Fruit fly (Drosophila melanogaster) whole organism, embryonic: Measurements from ENCODE around the gene CAH7.

Experiments
- Antp ChIP-seq: fragments of 200-800 bp; sonication (Bioruptor generic); optimal IDR thresholded peaks from 3 replicates; lab custom pipeline; 2016; ENCODE audit warnings: missing biosample characterization, missing genetic modification characterization
- Atf-2 ChIP-seq: fragments of 200-800 bp; sonication (Bioruptor generic); optimal IDR thresholded peaks from 2 replicates; lab custom pipeline; 2016; ENCODE audit warnings: missing biosample characterization, missing genetic modification characterization
- CG13894 ChIP-seq: fragments of 200-800 bp; sonication (Bioruptor generic); optimal IDR thresholded peaks from 3 replicates; lab custom pipeline; 2018; ENCODE audit warnings: missing biosample characterization, mild to moderate bottlenecking, missing genetic modification characterization, moderate library complexity
- CG15479 ChIP-seq: fragments of 200-800 bp; sonication (Bioruptor generic); optimal IDR thresholded peaks from 3 replicates; lab custom pipeline; 2019; ENCODE audit warnings: missing biosample characterization, mild to moderate bottlenecking, missing genetic modification characterization, moderate library complexity
- CG1647 ChIP-seq: fragments of 200-800 bp; sonication (Bioruptor generic); optimal IDR thresholded peaks from 3 replicates; lab custom pipeline; 2016; ENCODE audit warnings: missing biosample characterization, missing genetic modification characterization
- CG17186 ChIP-seq: fragments of 200-800 bp; sonication (Bioruptor generic); optimal IDR thresholded peaks from 3 replicates; lab custom pipeline; 2017; ENCODE audit warnings: missing biosample characterization, missing genetic modification reagents, missing genetic modification characterization
- CG17568 ChIP-seq: fragments of 200-800 bp; sonication (Bioruptor generic); optimal IDR thresholded peaks from 2 replicates; lab custom pipeline; 2018; ENCODE audit warnings: missing biosample characterization, mild to moderate bottlenecking, missing genetic modification characterization, moderate library complexity
- CG2712 ChIP-seq: fragments of 200-800 bp; optimal IDR thresholded peaks from 3 replicates; lab custom pipeline; 2019; ENCODE audit warnings: missing biosample characterization, mild to moderate bottlenecking, missing genetic modification characterization, moderate library complexity
- CG2889 ChIP-seq: fragments of 200-800 bp; sonication (Bioruptor generic); IDR thresholded peaks from 3 replicates; pipeline ENCODE4 v1.3.6; 2022; ENCODE audit warnings: missing biosample characterization, missing genetic modification characterization
- CG30403 ChIP-seq: fragments of 200-800 bp; sonication (Bioruptor generic); optimal IDR thresholded peaks from 3 replicates; lab custom pipeline; 2016; ENCODE audit warnings: missing biosample characterization, missing genetic modification characterization
- CG31441 ChIP-seq: fragments of 200-800 bp; sonication (Bioruptor generic); IDR thresholded peaks from 2 replicates; pipeline ENCODE4 v1.3.6; 2022; ENCODE audit warnings: missing biosample characterization, missing genetic modification characterization
- CG3163 ChIP-seq: fragments of 200-800 bp; sonication (Bioruptor generic); optimal IDR thresholded peaks from 3 replicates; lab custom pipeline; 2016; ENCODE audit warnings: missing biosample characterization, missing genetic modification characterization
- CG3847 ChIP-seq: fragments of 200-800 bp; sonication (Bioruptor generic); IDR thresholded peaks from 2 replicates; pipeline ENCODE4 v1.3.6; 2022; ENCODE audit warnings: missing biosample characterization, missing genetic modification characterization
- CG4617 ChIP-seq: fragments of 200-800 bp; sonication (Bioruptor generic); optimal IDR thresholded peaks from 3 replicates; lab custom pipeline; 2016; ENCODE audit warnings: missing biosample characterization, missing genetic modification characterization, borderline replicate concordance
- CG4730 ChIP-seq: fragments of 200-800 bp; sonication (Bioruptor generic); IDR thresholded peaks from 2 replicates; pipeline ENCODE4 v1.3.6; 2022; ENCODE audit warnings: missing biosample characterization, missing genetic modification characterization
- CG4854 ChIP-seq: fragments of 200-800 bp; sonication (Bioruptor generic); optimal IDR thresholded peaks from 2 replicates; lab custom pipeline; 2016; ENCODE audit warnings: missing biosample characterization, missing genetic modification characterization, inconsistent platforms
- CG9817 ChIP-seq: fragments of 200-800 bp; sonication (Bioruptor generic); optimal IDR thresholded peaks from 2 replicates; lab custom pipeline; 2018; ENCODE audit warnings: missing biosample characterization, mild to moderate bottlenecking, missing genetic modification characterization, moderate library complexity
- CHES-1-like ChIP-seq: fragments of 200-800 bp; sonication (Bioruptor generic); optimal IDR thresholded peaks from 2 replicates; lab custom pipeline; 2016; ENCODE audit warnings: missing biosample characterization, missing genetic modification characterization
- D19A ChIP-seq: fragments of 200-800 bp; optimal IDR thresholded peaks from 3 replicates; lab custom pipeline; 2019; ENCODE audit warnings: missing biosample characterization, mild to moderate bottlenecking, missing genetic modification characterization, moderate library complexity
- Dbx ChIP-seq: fragments of 200-800 bp; sonication (Bioruptor generic); IDR thresholded peaks from 3 replicates; pipeline ENCODE4 v1.3.6; 2022; ENCODE audit warnings: missing biosample characterization, missing genetic modification characterization
- Doc2 ChIP-seq: fragments of 200-800 bp; sonication (Bioruptor generic); IDR thresholded peaks from 2 replicates; pipeline ENCODE4 v1.3.6; 2022; ENCODE audit warnings: missing biosample characterization, missing genetic modification characterization
- Dp ChIP-seq: fragments of 200-800 bp; sonication (Bioruptor generic); optimal IDR thresholded peaks from 2 replicates; lab custom pipeline; 2018; ENCODE audit warnings: missing biosample characterization, mild to moderate bottlenecking, missing genetic modification characterization, moderate library complexity
- Elba2 ChIP-seq: fragments of 200-800 bp; sonication (Bioruptor generic); optimal IDR thresholded peaks from 3 replicates; lab custom pipeline; 2016; ENCODE audit warnings: missing biosample characterization, missing genetic modification characterization
- HLH54F ChIP-seq: fragments of 200-800 bp; sonication (Bioruptor generic); optimal IDR thresholded peaks from 3 replicates; lab custom pipeline; 2016; ENCODE audit warnings: missing biosample characterization, missing genetic modification characterization
- Hmr ChIP-seq: fragments of 200-800 bp; sonication (Bioruptor generic); optimal IDR thresholded peaks from 3 replicates; lab custom pipeline; 2017; ENCODE audit warnings: mild to moderate bottlenecking, missing biosample characterization, missing genetic modification reagents, missing genetic modification characterization
- MESR4 ChIP-seq: fragments of 200-800 bp; sonication (Bioruptor generic); optimal IDR thresholded peaks from 2 replicates; lab custom pipeline; 2018; ENCODE audit warnings: missing biosample characterization, mild to moderate bottlenecking, missing genetic modification characterization, moderate library complexity
- Nf-YC ChIP-seq: fragments of 200-800 bp; optimal IDR thresholded peaks from 3 replicates; lab custom pipeline; 2019; ENCODE audit warnings: missing biosample characterization, mild to moderate bottlenecking, missing genetic modification characterization, moderate library complexity
- Oli ChIP-seq: fragments of 200-800 bp; sonication (Bioruptor generic); optimal IDR thresholded peaks from 2 replicates; lab custom pipeline; 2018; ENCODE audit warnings: missing biosample characterization, mild to moderate bottlenecking, missing genetic modification characterization, moderate library complexity
- Sox102F ChIP-seq: fragments of 200-800 bp; sonication (Bioruptor generic); optimal IDR thresholded peaks from 2 replicates; lab custom pipeline; 2018; ENCODE audit warnings: missing biosample characterization, mild to moderate bottlenecking, missing genetic modification characterization, moderate library complexity
- Tbp ChIP-seq: fragments of >200 bp; optimal IDR thresholded peaks from 2 replicates; lab custom pipeline; 2018; ENCODE audit warnings: missing biosample characterization, missing genetic modification characterization
- Xbp1 ChIP-seq: fragments of 200-800 bp; sonication (Bioruptor generic); optimal IDR thresholded peaks from 3 replicates; lab custom pipeline; 2016; ENCODE audit warnings: missing biosample characterization, mild to moderate bottlenecking, missing genetic modification characterization
- YL-1 ChIP-seq: fragments of 200-800 bp; sonication (Bioruptor generic); optimal IDR thresholded peaks from 3 replicates; lab custom pipeline; 2017; ENCODE audit warnings: missing biosample characterization, mild to moderate bottlenecking, missing genetic modification characterization
- btn ChIP-seq: fragments of 200-800 bp; sonication (Bioruptor generic); optimal IDR thresholded peaks from 2 replicates; lab custom pipeline; 2016; ENCODE audit warnings: missing biosample characterization, missing genetic modification characterization
- danr ChIP-seq: fragments of 200-800 bp; sonication (Bioruptor generic); IDR thresholded peaks from 2 replicates; pipeline ENCODE4 v1.3.6; 2022; ENCODE audit warnings: missing biosample characterization, missing genetic modification characterization
- dysf ChIP-seq: fragments of 200-800 bp; sonication (Bioruptor generic); IDR thresholded peaks from 3 replicates; pipeline ENCODE4 v1.3.6; 2022; ENCODE audit warnings: missing biosample characterization, missing genetic modification characterization
- emc ChIP-seq: fragments of 200-800 bp; sonication (Bioruptor generic); optimal IDR thresholded peaks from 2 replicates; lab custom pipeline; 2016; ENCODE audit warnings: missing biosample characterization, missing genetic modification characterization
- ems ChIP-seq: fragments of 200-800 bp; sonication (Bioruptor generic); optimal IDR thresholded peaks from 3 replicates; lab custom pipeline; 2016; ENCODE audit warnings: missing biosample characterization, missing genetic modification characterization
- esg ChIP-seq: fragments of 200-800 bp; sonication (Bioruptor generic); conservative IDR thresholded peaks from 2 replicates; pipeline ENCODE4 v1.3.6; 2022; ENCODE audit warnings: missing biosample characterization, missing genetic modification characterization
- fd3F ChIP-seq: fragments of 200-800 bp; sonication (Bioruptor generic); optimal IDR thresholded peaks from 2 replicates; lab custom pipeline; 2018; ENCODE audit warnings: missing biosample characterization, mild to moderate bottlenecking, missing genetic modification characterization, moderate library complexity
- fru ChIP-seq: fragments of >200 bp; optimal IDR thresholded peaks from 2 replicates; lab custom pipeline; 2017
- gro ChIP-seq: fragments of 200-800 bp; sonication (Bioruptor generic); optimal IDR thresholded peaks from 2 replicates; lab custom pipeline; 2016; ENCODE audit warnings: missing biosample characterization, missing genetic modification characterization
- h ChIP-seq: fragments of >200 bp; optimal IDR thresholded peaks from 2 replicates; lab custom pipeline; 2017
- inv ChIP-seq: fragments of 200-800 bp; sonication (Bioruptor generic); IDR thresholded peaks from 2 replicates; pipeline ENCODE4 v1.3.6; 2022; ENCODE audit warnings: missing biosample characterization, missing genetic modification characterization; ENCODE audit not compliant: partially characterized antibody
- jing ChIP-seq: fragments of 200-800 bp; sonication (Bioruptor generic); optimal IDR thresholded peaks from 2 replicates; lab custom pipeline; 2018; ENCODE audit warnings: missing biosample characterization, mild to moderate bottlenecking, missing genetic modification characterization
- lilli ChIP-seq: fragments of 200-800 bp; sonication (Bioruptor generic); optimal IDR thresholded peaks from 3 replicates; lab custom pipeline; 2016; ENCODE audit warnings: missing biosample characterization, missing genetic modification characterization
- maf-S ChIP-seq: fragments of 200-800 bp; sonication (Bioruptor generic); optimal IDR thresholded peaks from 2 replicates; lab custom pipeline; 2016; ENCODE audit warnings: missing biosample characterization, missing genetic modification characterization
- nom ChIP-seq: fragments of 200-800 bp; sonication (Bioruptor generic); optimal IDR thresholded peaks from 2 replicates; lab custom pipeline; 2017; ENCODE audit warnings: missing biosample characterization, missing genetic modification characterization, mild to moderate bottlenecking, moderate library complexity, missing genetic modification reagents
- pzg ChIP-seq: fragments of 200-800 bp; sonication (Bioruptor generic); optimal IDR thresholded peaks from 3 replicates; lab custom pipeline; 2018; ENCODE audit warnings: missing biosample characterization, mild to moderate bottlenecking, missing genetic modification characterization, moderate library complexity
- seq ChIP-seq: fragments of 200-800 bp; sonication (Bioruptor generic); IDR thresholded peaks from 2 replicates; pipeline ENCODE4 v1.3.6; 2022; ENCODE audit warnings: missing biosample characterization, missing genetic modification characterization
- sisA ChIP-seq: fragments of 200-800 bp; sonication (Bioruptor generic); IDR thresholded peaks from 2 replicates; pipeline ENCODE4 v1.3.6; 2022; ENCODE audit warnings: missing biosample characterization, missing genetic modification characterization
- unc-4 ChIP-seq: fragments of 200-800 bp; sonication (Bioruptor generic); IDR thresholded peaks from 2 replicates; pipeline ENCODE4 v1.3.6; 2022; ENCODE audit warnings: missing biosample characterization, missing genetic modification characterization; ENCODE audit not compliant: partially characterized antibody
- usp ChIP-seq: fragments of >200 bp; optimal IDR thresholded peaks from 2 replicates; lab custom pipeline; 2017; ENCODE audit warnings: missing biosample characterization, missing genetic modification characterization
- vfl ChIP-seq: fragments of 200-800 bp; sonication (Bioruptor generic); optimal IDR thresholded peaks from 2 replicates; lab custom pipeline; 2016; ENCODE audit warnings: missing biosample characterization, missing genetic modification characterization

The CAH7 gene

DNA sequence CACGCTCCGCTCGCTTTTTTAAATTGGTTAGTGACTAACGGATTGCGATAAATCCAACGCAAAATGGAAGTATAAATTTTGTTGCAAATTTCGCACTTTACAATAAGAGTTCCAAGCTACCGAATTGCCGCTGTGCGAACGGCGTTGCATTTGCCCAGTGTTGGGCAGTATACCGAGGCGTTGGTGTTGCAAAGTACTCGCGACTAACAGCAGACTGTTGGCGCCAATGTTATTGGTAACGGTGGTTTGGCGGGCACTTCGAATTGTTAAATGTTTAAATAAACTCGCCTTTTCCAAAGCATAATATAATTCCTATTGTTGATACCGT is 22.3 kb downstream of the CAH7 start (continued):
- peak; percentile 7 for TF ChIP-seq vfl
- no peak for TF ChIP-seq CG31441 (GFP tag; lab: Robert Waterston, UW)
- peak; percentile 23 for TF ChIP-seq ems (GFP tag; lab: Kevin White, UChicago)
- peak; percentile 65 for TF ChIP-seq CHES-1-like (GFP tag; lab: Kevin White, UChicago)
- no peak for TF ChIP-seq CG2889
- TF ChIP-seq Dp (GFP tag; lab: Kevin White, UChicago): peak; percentile 93
- no peak for TF ChIP-seq Tbp (GFP tag; lab: Kevin White, UChicago)
- TF ChIP-seq btn: no peak
- TF ChIP-seq CG1647 (GFP tag; lab: Kevin White, UChicago): peak; percentile 49
- TF ChIP-seq CG17186 (GFP tag; lab: Kevin White, UChicago): peak; percentile 54
- TF ChIP-seq Antp (GFP tag; lab: Kevin White, UChicago): peak; percentile 34
- no peak for TF ChIP-seq Oli (tag; lab: Kevin White, UChicago)
- 0 out of 3 replicates have a peak, but pooled peaks have one; percentile 27 for TF ChIP-seq dysf (GFP tag; lab: Robert Waterston, UW)
- peak; percentile 66 for TF ChIP-seq Elba2 (GFP tag; lab: Kevin White, UChicago)
- no peak for TF ChIP-seq danr (GFP tag; lab: Robert Waterston, UW)
- TF ChIP-seq Dbx (GFP tag; lab: Robert Waterston, UW): peak; percentile 51; the same call in 2 of the 3 replicates
- TF ChIP-seq maf-S (GFP tag; lab: Kevin White, UChicago): peak; percentile 33
- no peak for TF ChIP-seq emc (GFP tag; lab: Kevin White, UChicago)
- peak; percentile 18 for TF ChIP-seq CG9817 (tag; lab: Kevin White, UChicago)
- peak; percentile 6 for TF ChIP-seq CG13894 (tag; lab: Kevin White, UChicago)
- peak; percentile 64 for TF ChIP-seq HLH54F (GFP tag; lab: Kevin White, UChicago)
- no peak for TF ChIP-seq fd3F (GFP tag; lab: Kevin White, UChicago)
- TF ChIP-seq usp (GFP tag; lab: Kevin White, UChicago): no peak
- TF ChIP-seq nom (GFP tag; lab: Kevin White, UChicago): peak; percentile 17
- TF ChIP-seq esg (GFP tag; lab: Robert Waterston, UW): no peak
- TF ChIP-seq Sox102F (GFP tag; lab: Kevin White, UChicago): no peak
- TF ChIP-seq gro: peak; percentile 66
- peak; percentile 57 for TF ChIP-seq lilli (GFP tag; lab: Kevin White, UChicago)
- TF ChIP-seq CG2712: no peak
- no peak for TF ChIP-seq sisA (GFP tag; lab: Robert Waterston, UW)
- TF ChIP-seq CG4617 (GFP tag; lab: Kevin White, UChicago): peak; percentile 70
- TF ChIP-seq unc-4: 0 out of 2 replicates have a peak, but pooled peaks have one; percentile 18
- peak; percentile 7 for TF ChIP-seq CG4854 (GFP tag; lab: Kevin White, UChicago)
- no peak for TF ChIP-seq D19A (tag; lab: Kevin White, UChicago)
- no peak for TF ChIP-seq CG17568
- peak; percentile 16 for TF ChIP-seq YL-1
- TF ChIP-seq Atf-2 (GFP tag; lab: Kevin White, UChicago): no peak
- TF ChIP-seq Doc2 (GFP tag; lab: Robert Waterston, UW): no peak
- TF ChIP-seq Hmr: peak; percentile 59
- no peak for TF ChIP-seq inv (GFP tag; lab: Robert Waterston, UW)
- TF ChIP-seq seq (GFP tag; lab: Robert Waterston, UW): no peak
- TF ChIP-seq Nf-YC: no peak
- peak; percentile 39 for TF ChIP-seq MESR4 (GFP tag; lab: Kevin White, UChicago)
- no peak for TF ChIP-seq fru (lab: Kevin White, UChicago)
- no peak for TF ChIP-seq h (lab: Kevin White, UChicago)
- TF ChIP-seq CG3163: peak; percentile 52
- no peak for TF ChIP-seq CG4730 (GFP tag; lab: Robert Waterston, UW)
- TF ChIP-seq CG15479 (GFP tag; lab: Kevin White, UChicago): peak; percentile 48
- TF ChIP-seq jing (GFP tag; lab: Kevin White, UChicago): no peak
- TF ChIP-seq Xbp1 (GFP tag; lab: Kevin White, UChicago): peak; percentile 40
- peak; percentile 44 for TF ChIP-seq CG30403 (GFP tag; lab: Kevin White, UChicago)
- peak; percentile 88 for TF ChIP-seq pzg
- TF ChIP-seq CG3847 (GFP tag; lab: Robert Waterston, UW): peak; percentile 68
